Worm (Caenorhabditis elegans) whole organism, L2 larva: ENCODE measurements around the gene ykt-6.

Experiments
- C34F6.9 ChIP-seq: fragments of 150-350 bp; optimal IDR thresholded peaks from 2 replicates; lab custom pipeline; 2014; ENCODE audit warnings: missing biosample characterization, missing genetic modification characterization
- nhr-10 ChIP-seq: sonication (generic microtip); optimal IDR thresholded peaks from 2 replicates; lab custom pipeline; 2017; ENCODE audit warnings: missing biosample characterization, missing genetic modification characterization
- nhr-237 ChIP-seq: fragments of 150-350 bp; optimal IDR thresholded peaks from 2 replicates; lab custom pipeline; 2014; ENCODE audit warnings: missing biosample characterization, missing genetic modification characterization

ce11 chrIII:7300763-7301162 is 13.4 kb upstream of the ykt-6 start:
- TF ChIP-seq nhr-10 = no peak
- no peak for TF ChIP-seq nhr-237 (tag; lab: Kevin White, UChicago)
- TF ChIP-seq C34F6.9 (tag; lab: Kevin White, UChicago) = no peak
